Worm (Caenorhabditis elegans): Measurements from ENCODE around the gene skpo-2.

Gene skpo-2

ce11 chrII:3482231-3482630 lies 45.9 kb upstream of the skpo-2 start, which contains the start of gene smu-2 (continued):
- peak in 1 of 2 experiments; percentile 77 for TF ChIP-seq ztf-11 (tag; optimal IDR thresholded peaks at IDR 0.05)
- TF ChIP-seq unc-86 (tag; optimal IDR thresholded peaks at IDR 0.05) = peak; percentile 49
- TF ChIP-seq lin-35 (GFP tag; optimal IDR thresholded peaks at IDR 0.05) = peak; percentile 51 to 70
- no peak for TF ChIP-seq blmp-1 (tag; optimal IDR thresholded peaks at IDR 0.05)
- peak; percentile 71 for TF ChIP-seq tbx-2 (tag; optimal IDR thresholded peaks at IDR 0.05)
- peak; percentile 87 for TF ChIP-seq lir-3 (tag; optimal IDR thresholded peaks at IDR 0.05; ENCODE audit: poor library complexity)
- peak; percentile 88 for TF ChIP-seq lin-15B (tag; optimal IDR thresholded peaks at IDR 0.05)
- TF ChIP-seq nhr-85 (tag) = peak; percentile 83
- no peak for TF ChIP-seq swsn-7 (tag; optimal IDR thresholded peaks at IDR 0.05)
- peak; percentile 68 for TF ChIP-seq isw-1 (GFP tag; IDR thresholded peaks at IDR 0.05)
- TF ChIP-seq fkh-10 (GFP tag; optimal IDR thresholded peaks at IDR 0.05) = peak; percentile 44
- TF ChIP-seq C16A3.4 (tag; optimal IDR thresholded peaks at IDR 0.05) = peak; percentile 56
- TF ChIP-seq C04F5.9 (tag; optimal IDR thresholded peaks at IDR 0.05) = peak; percentile 67
- no peak for TF ChIP-seq mef-2 (tag; optimal IDR thresholded peaks at IDR 0.05)
- peak; percentile 53 for TF ChIP-seq F16B12.6 (tag; optimal IDR thresholded peaks at IDR 0.05)

ce11 chrII:3481584-3481983 lies 45.3 kb upstream of the skpo-2 start, which contains the start of gene Y49F6B.8:
Gene Y49F6B.8, minus strand, starts transcription at chrII:3481684.
- TF ChIP-seq lin-14 (GFP tag; optimal IDR thresholded peaks at IDR 0.05) (no peak), C04F5.9 (tag; optimal IDR thresholded peaks at IDR 0.05) (no peak), ztf-11 (tag; optimal IDR thresholded peaks at IDR 0.05) (no peak), tlp-1 (tag; optimal IDR thresholded peaks at IDR 0.05) (no peak), hlh-4 (tag; optimal IDR thresholded peaks at IDR 0.05) (no peak), rnt-1 (tag; optimal IDR thresholded peaks at IDR 0.05) (no peak), efl-1 (optimal IDR thresholded peaks at IDR 0.05) (no peak), efl-1 (GFP tag; optimal IDR thresholded peaks at IDR 0.05 in 1 of 2) (no peak), irx-1 (tag; optimal IDR thresholded peaks at IDR 0.05) (no peak), nhr-47 (tag; optimal IDR thresholded peaks at IDR 0.05) (no peak), nhr-90 (tag; optimal IDR thresholded peaks at IDR 0.05; ENCODE audit: poor library complexity) (no peak)

- no peak for TF ChIP-seq unc-86 (tag; optimal IDR thresholded peaks at IDR 0.05)
- no peak for TF ChIP-seq tbx-2 (tag; optimal IDR thresholded peaks at IDR 0.05)
- no peak for TF ChIP-seq jun-1 (tag; optimal IDR thresholded peaks at IDR 0.05)
- no peak for TF ChIP-seq sup-37 (GFP tag; optimal IDR thresholded peaks at IDR 0.05)
- TF ChIP-seq C16A3.4 (tag; optimal IDR thresholded peaks at IDR 0.05) = no peak
- no peak for TF ChIP-seq nhr-84 (tag; optimal IDR thresholded peaks at IDR 0.05)
- no peak for TF ChIP-seq pax-3 (tag; optimal IDR thresholded peaks at IDR 0.05)
- TF ChIP-seq unc-130 (tag; optimal IDR thresholded peaks at IDR 0.05) = no peak
- no peak for TF ChIP-seq ceh-82 (tag; optimal IDR thresholded peaks at IDR 0.05)
- no peak for TF ChIP-seq aha-1 (tag; optimal IDR thresholded peaks at IDR 0.05)
- no peak for TF ChIP-seq nhr-11 (tag; optimal IDR thresholded peaks at IDR 0.05)
- TF ChIP-seq nhr-90 (tag; optimal IDR thresholded peaks at IDR 0.05; ENCODE audit: poor library complexity) = no peak
- no peak for TF ChIP-seq dpl-1 (GFP tag; optimal IDR thresholded peaks at IDR 0.05)
- no peak for TF ChIP-seq fkh-8 (tag; optimal IDR thresholded peaks at IDR 0.05)
Observed at ce11 chrII:3477171-3477570, 40.9 kb upstream of the skpo-2 start, which contains the start of gene fbxb-104. Gene fbxb-104, minus strand, starts transcription at chrII:3477271.

ce11 chrII:3476536-3476935 lies 40.2 kb upstream of the skpo-2 start:
- no peak for TF ChIP-seq nhr-84 (tag; optimal IDR thresholded peaks at IDR 0.05)
- no peak for TF ChIP-seq mep-1 (tag; optimal IDR thresholded peaks at IDR 0.05)
- TF ChIP-seq lin-15B (tag; optimal IDR thresholded peaks at IDR 0.05) = no peak

ce11 chrII:3473744-3474143 lies 37.4 kb upstream of the skpo-2 start, which contains the start of gene sdz-32:
Gene sdz-32, plus strand, starts transcription at chrII:3474044.
- TF ChIP-seq tbx-2 (tag; optimal IDR thresholded peaks at IDR 0.05) (no peak), elt-2 (tag; optimal IDR thresholded peaks at IDR 0.05) (no peak), unc-30 (tag; optimal IDR thresholded peaks at IDR 0.05) (no peak), ceh-90 (tag; optimal IDR thresholded peaks at IDR 0.05) (no peak), lin-39 (tag; optimal IDR thresholded peaks at IDR 0.05) (no peak), nhr-237 (tag; optimal IDR thresholded peaks at IDR 0.05) (no peak), nhr-84 (tag; optimal IDR thresholded peaks at IDR 0.05) (no peak), ces-1 (GFP tag; optimal IDR thresholded peaks at IDR 0.05) (no peak), C34B4.2 (tag; optimal IDR thresholded peaks at IDR 0.05) (no peak), nhr-71 (tag; optimal IDR thresholded peaks at IDR 0.05) (no peak), nhr-19 (GFP tag; conservative IDR thresholded peaks at IDR 0.05) (no peak), lin-35 (GFP tag; optimal IDR thresholded peaks at IDR 0.05) (no peak), zip-4 (GFP tag; optimal IDR thresholded peaks at IDR 0.05) (no peak), lsy-2 (tag; optimal IDR thresholded peaks at IDR 0.05) (no peak), fkh-10 (GFP tag; optimal IDR thresholded peaks at IDR 0.05) (no peak)

Measured in whole organism, L1 larva.